Fruit fly (Drosophila melanogaster): Measurements from ENCODE around the gene Cad86C.

The Cad86C gene

dm6 chr3R:10884031-10884677 lies 57.3 kb downstream of the Cad86C start (continued):
- peak; percentile 83 for TF ChIP-seq CG9932 (GFP tag; IDR thresholded peaks at IDR 0.05)
- TF ChIP-seq CG7839 (tag; optimal IDR thresholded peaks at IDR 0.05): peak; percentile 88
- TF ChIP-seq CG2889 (GFP tag; IDR thresholded peaks at IDR 0.05): peak; percentile 53; the same call in 1 of the 3 replicates
- peak; percentile 79 for TF ChIP-seq zfh1 (GFP tag; IDR thresholded peaks at IDR 0.05)
- no peak for TF ChIP-seq Sry-δ (GFP tag; optimal IDR thresholded peaks at IDR 0.05)
- TF ChIP-seq ase (GFP tag; IDR thresholded peaks at IDR 0.05): peak; percentile 90
- TF ChIP-seq Sox100B (GFP tag; optimal IDR thresholded peaks at IDR 0.05): peak; percentile 76
- TF ChIP-seq CG32772 (GFP tag; IDR thresholded peaks at IDR 0.05): peak; percentile 75
- TF ChIP-seq CG17361 (GFP tag; IDR thresholded peaks at IDR 0.05): peak; percentile 69
- peak; percentile 27 for TF ChIP-seq Hr3 (GFP tag; optimal IDR thresholded peaks at IDR 0.05)
- no peak for TF ChIP-seq seq (GFP tag; IDR thresholded peaks at IDR 0.05)
- TF ChIP-seq CG13424 (tag; optimal IDR thresholded peaks at IDR 0.05): peak; percentile 76
- peak; percentile 51 for TF ChIP-seq Poxn (GFP tag; IDR thresholded peaks at IDR 0.05)
- TF ChIP-seq CG9876 (GFP tag; optimal IDR thresholded peaks at IDR 0.05): no peak
- no peak for TF ChIP-seq TFAM (GFP tag; optimal IDR thresholded peaks at IDR 0.05)
- TF ChIP-seq danr (GFP tag; IDR thresholded peaks at IDR 0.05): peak; percentile 74
- no peak for TF ChIP-seq kay (GFP tag; optimal IDR thresholded peaks at IDR 0.05)
- TF ChIP-seq CG15696 (tag; optimal IDR thresholded peaks at IDR 0.05): peak; percentile 39
- TF ChIP-seq CG10209 (GFP tag; optimal IDR thresholded peaks at IDR 0.05): peak; percentile 58
- no peak for TF ChIP-seq Hr39 (optimal IDR thresholded peaks at IDR 0.05)
- no peak for TF ChIP-seq bbx (GFP tag; IDR thresholded peaks at IDR 0.05; ENCODE audit: partially characterized antibody)
- no peak for TF ChIP-seq Trl (optimal IDR thresholded peaks at IDR 0.05)
- no peak for TF ChIP-seq Trl (GFP tag; optimal IDR thresholded peaks at IDR 0.05)
- peak; percentile 77; the same call in 2 of the 3 replicates for TF ChIP-seq Mrtf (GFP tag; IDR thresholded peaks at IDR 0.05)
- TF ChIP-seq Usf (GFP tag; optimal IDR thresholded peaks at IDR 0.05): no peak
- TF ChIP-seq br (optimal IDR thresholded peaks at IDR 0.05): no peak
- no peak for TF ChIP-seq sc (optimal IDR thresholded peaks at IDR 0.05)
- TF ChIP-seq sc (GFP tag; optimal IDR thresholded peaks at IDR 0.05): no peak
- peak; percentile 66; the same call in 3 of the 4 replicates for TF ChIP-seq Gug (GFP tag; IDR thresholded peaks at IDR 0.05)
- peak; percentile 65; the same call in 1 of the 2 replicates for TF ChIP-seq CG1024 (GFP tag; IDR thresholded peaks at IDR 0.05)
- no peak for TF ChIP-seq lola (GFP tag; optimal IDR thresholded peaks at IDR 0.05)
- no peak for TF ChIP-seq repo (GFP tag; optimal IDR thresholded peaks at IDR 0.05)
- TF ChIP-seq shn (GFP tag; optimal IDR thresholded peaks at IDR 0.05): no peak
- peak; percentile 89 for TF ChIP-seq caup (GFP tag; optimal IDR thresholded peaks at IDR 0.05; ENCODE audit: severe bottlenecking)
- no peak for TF ChIP-seq CG14860 (GFP tag; IDR thresholded peaks at IDR 0.05; ENCODE audit: partially characterized antibody)
- peak; percentile 54 for TF ChIP-seq ap (GFP tag; IDR thresholded peaks at IDR 0.05)
- TF ChIP-seq CG15601 (tag; optimal IDR thresholded peaks at IDR 0.05): no peak
- TF ChIP-seq ttk (GFP tag; IDR thresholded peaks at IDR 0.05): peak; percentile 74
- TF ChIP-seq fd64A (GFP tag; optimal IDR thresholded peaks at IDR 0.05): no peak
- peak; percentile 71; the same call in 1 of the 2 replicates for TF ChIP-seq toy (GFP tag; IDR thresholded peaks at IDR 0.05)
- no peak for TF ChIP-seq aop (GFP tag; IDR thresholded peaks at IDR 0.05)
- TF ChIP-seq CG14965 (GFP tag; optimal IDR thresholded peaks at IDR 0.05; ENCODE audit: borderline replicate concordance): no peak
- no peak for TF ChIP-seq Bteb2 (GFP tag; optimal IDR thresholded peaks at IDR 0.05)
- no peak for TF ChIP-seq oc (tag; optimal IDR thresholded peaks at IDR 0.05)
- TF ChIP-seq Hmr (GFP tag; optimal IDR thresholded peaks at IDR 0.05): peak; percentile 77
- TF ChIP-seq Meics (GFP tag; optimal IDR thresholded peaks at IDR 0.05): peak; percentile 84
- TF ChIP-seq Oaz (GFP tag; IDR thresholded peaks at IDR 0.05): peak; percentile 58
- TF ChIP-seq Opbp (GFP tag; IDR thresholded peaks at IDR 0.05; ENCODE audit: partially characterized antibody): no peak
- peak; percentile 73 for TF ChIP-seq CG11085 (GFP tag; IDR thresholded peaks at IDR 0.05)
- peak; percentile 54 for TF ChIP-seq CG10267 (tag; optimal IDR thresholded peaks at IDR 0.05)
- peak; percentile 71 for TF ChIP-seq CoRest (tag; optimal IDR thresholded peaks at IDR 0.05)
